Fruit fly (Drosophila melanogaster) whole organism, embryonic: ENCODE data around the gene Bcs1.
A peak's percentile ranks its signal among the peaks of the same experiment; 100 is the strongest.

Experiments
- Bgb ChIP-seq: fragments of 200-800 bp; sonication (Bioruptor generic); IDR thresholded peaks from 2 replicates; pipeline ENCODE4 v1.3.6; 2022; ENCODE audit warnings: missing biosample characterization, missing genetic modification characterization; ENCODE audit not compliant: partially characterized antibody
- CG8478 ChIP-seq: fragments of >200 bp; optimal IDR thresholded peaks from 2 replicates; lab custom pipeline; 2018
- CG8924 ChIP-seq: fragments of 200-800 bp; optimal IDR thresholded peaks from 3 replicates; lab custom pipeline; 2019; ENCODE audit warnings: missing biosample characterization, mild to moderate bottlenecking, missing genetic modification characterization, moderate library complexity
- amos ChIP-seq: fragments of 200-800 bp; sonication (Bioruptor generic); IDR thresholded peaks from 2 replicates; pipeline ENCODE4 v1.3.6; 2022; ENCODE audit warnings: missing biosample characterization, missing genetic modification characterization; ENCODE audit not compliant: partially characterized antibody
- dimm ChIP-seq: fragments of 200-800 bp; sonication (Bioruptor generic); IDR thresholded peaks from 2 replicates; pipeline ENCODE4 v1.3.6; 2022; ENCODE audit warnings: missing biosample characterization, missing genetic modification characterization
- grau ChIP-seq: fragments of 200-800 bp; optimal IDR thresholded peaks from 3 replicates; lab custom pipeline; 2019; ENCODE audit warnings: missing biosample characterization, mild to moderate bottlenecking, missing genetic modification characterization, moderate library complexity
- grn ChIP-seq: fragments of 200-800 bp; sonication (Bioruptor generic); optimal IDR thresholded peaks from 3 replicates; lab custom pipeline; 2017; ENCODE audit warnings: missing biosample characterization, missing genetic modification characterization
- hth ChIP-seq: fragments of >200 bp; optimal IDR thresholded peaks from 2 replicates; lab custom pipeline; 2017; ENCODE audit warnings: inconsistent platforms
- peb ChIP-seq: fragments of 200-800 bp; sonication (Bioruptor generic); IDR thresholded peaks from 2 replicates; pipeline ENCODE4 v1.3.6; 2022; ENCODE audit warnings: missing biosample characterization, missing genetic modification characterization
- sisA ChIP-seq: fragments of 200-800 bp; sonication (Bioruptor generic); IDR thresholded peaks from 2 replicates; pipeline ENCODE4 v1.3.6; 2022; ENCODE audit warnings: missing biosample characterization, missing genetic modification characterization
- slp2 ChIP-seq: fragments of 200-800 bp; sonication (Bioruptor generic); optimal IDR thresholded peaks from 2 replicates; lab custom pipeline; 2016; ENCODE audit warnings: missing biosample characterization, missing genetic modification characterization
- wek ChIP-seq: fragments of 200-800 bp; sonication (Bioruptor generic); optimal IDR thresholded peaks from 3 replicates; lab custom pipeline; 2018; ENCODE audit warnings: missing biosample characterization, mild to moderate bottlenecking, missing genetic modification characterization, moderate library complexity

DNA sequence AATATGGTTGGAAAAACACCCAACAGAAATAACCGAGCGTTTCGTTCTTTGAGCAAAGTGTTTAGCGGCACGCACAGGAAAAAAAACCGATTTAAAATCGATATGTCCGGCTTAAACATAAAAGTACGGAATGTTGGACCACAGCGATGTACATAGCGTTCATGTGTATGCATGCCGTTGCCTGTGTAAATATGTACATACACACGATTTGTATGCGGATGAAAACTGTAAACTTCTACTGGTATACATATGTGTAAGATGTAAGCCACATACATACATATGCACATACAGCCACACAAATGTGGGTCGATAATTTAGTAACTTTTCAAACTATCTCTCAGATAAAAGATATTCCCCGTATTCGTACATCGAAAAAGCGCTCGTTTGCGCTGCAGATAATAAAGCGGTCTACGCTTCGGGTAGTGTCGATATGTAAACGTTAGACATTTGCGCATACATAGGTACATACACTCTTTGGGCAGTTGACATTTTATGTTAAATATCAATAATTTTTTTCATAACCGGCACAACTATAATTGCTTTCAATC, 27.3 kb downstream of the Bcs1 start:
- TF ChIP-seq peb (GFP tag; lab: Robert Waterston, UW) (peak; percentile 33; the same call in 1 of the 2 replicates), CG8924 (peak; percentile 33), sisA (GFP tag; lab: Robert Waterston, UW) (no peak), grn (GFP tag; lab: Kevin White, UChicago) (peak; percentile 20), CG8478 (lab: Kevin White, UChicago) (no peak), Bgb (GFP tag; lab: Robert Waterston, UW) (no peak), slp2 (GFP tag; lab: Kevin White, UChicago) (no peak), hth (lab: Kevin White, UChicago) (no peak), dimm (GFP tag; lab: Robert Waterston, UW) (no peak), grau (no peak), wek (GFP tag; lab: Kevin White, UChicago) (peak; percentile 70), amos (GFP tag; lab: Robert Waterston, UW) (no peak)
